Fruit fly (Drosophila melanogaster): Measurements from ENCODE around the gene CG11380.
A peak's percentile ranks its signal among the peaks of the same experiment; 100 is the strongest.

The CG11380 gene

DNA sequence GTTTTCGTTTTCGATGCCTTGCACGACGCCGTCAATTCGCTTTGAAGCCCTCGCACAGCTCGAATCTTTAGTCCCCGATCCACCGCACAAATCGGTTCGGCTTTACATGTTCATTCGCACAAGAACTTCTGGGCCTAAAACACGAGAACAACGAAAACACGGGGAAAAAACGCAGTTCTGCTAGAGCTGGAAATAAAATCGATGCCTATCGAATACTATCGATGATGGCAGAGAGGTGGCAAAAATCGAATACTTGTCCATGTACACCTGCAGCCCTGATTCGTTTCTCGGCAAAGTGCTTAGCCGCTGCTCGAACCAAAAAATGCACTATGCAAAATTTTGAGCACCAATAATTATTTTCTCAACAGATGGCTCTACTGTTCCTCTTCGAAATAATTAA is 45.4 kb downstream of the CG11380 start, which contains the start of gene CG3638 (continued):
- peak; percentile 17 for TF ChIP-seq bcd (GFP tag; optimal IDR thresholded peaks at IDR 0.05)
- TF ChIP-seq Usf (GFP tag; optimal IDR thresholded peaks at IDR 0.05) = no peak
- no peak for TF ChIP-seq lov (optimal IDR thresholded peaks at IDR 0.05)
- TF ChIP-seq lov (GFP tag; IDR thresholded peaks at IDR 0.05) = no peak
- no peak for TF ChIP-seq H15 (GFP tag; IDR thresholded peaks at IDR 0.05)
- TF ChIP-seq fd96Cb (tag; optimal IDR thresholded peaks at IDR 0.05) = no peak
- no peak for TF ChIP-seq pum (GFP tag; optimal IDR thresholded peaks at IDR 0.05)
- TF ChIP-seq Hr39 (optimal IDR thresholded peaks at IDR 0.05) = no peak
- no peak for TF ChIP-seq repo (GFP tag; optimal IDR thresholded peaks at IDR 0.05)
- TF ChIP-seq Bdp1 (GFP tag; optimal IDR thresholded peaks at IDR 0.05) = peak; percentile 34
- TF ChIP-seq dan (GFP tag; IDR thresholded peaks at IDR 0.05) = no peak
- TF ChIP-seq NC2β (GFP tag; optimal IDR thresholded peaks at IDR 0.05) = peak; percentile 4
- TF ChIP-seq D19A (tag; optimal IDR thresholded peaks at IDR 0.05) = peak; percentile 1
- no peak for TF ChIP-seq CG8944 (GFP tag; optimal IDR thresholded peaks at IDR 0.05)
- TF ChIP-seq dmrt99B (tag; optimal IDR thresholded peaks at IDR 0.05) = no peak
- peak; percentile 13; the same call in 1 of the 2 replicates for TF ChIP-seq nerfin-2 (GFP tag; IDR thresholded peaks at IDR 0.05; ENCODE audit: partially characterized antibody)
- TF ChIP-seq gem (tag; optimal IDR thresholded peaks at IDR 0.05) = no peak
- TF ChIP-seq CG9817 (tag; optimal IDR thresholded peaks at IDR 0.05) = peak; percentile 16
- TF ChIP-seq D (optimal IDR thresholded peaks at IDR 0.05) = no peak
- TF ChIP-seq D (GFP tag; optimal IDR thresholded peaks at IDR 0.05) = no peak
- no peak for TF ChIP-seq CG10431 (GFP tag; optimal IDR thresholded peaks at IDR 0.05)
- peak; percentile 49 for TF ChIP-seq pho (GFP tag; optimal IDR thresholded peaks at IDR 0.05)
- TF ChIP-seq CG14860 (GFP tag; IDR thresholded peaks at IDR 0.05; ENCODE audit: partially characterized antibody) = peak; percentile 51
- TF ChIP-seq CG17612 (GFP tag; IDR thresholded peaks at IDR 0.05) = no peak
- TF ChIP-seq Bteb2 (GFP tag; optimal IDR thresholded peaks at IDR 0.05) = no peak
- no peak for TF ChIP-seq gcm2 (GFP tag; optimal IDR thresholded peaks at IDR 0.05)
- TF ChIP-seq GATAe (GFP tag; conservative IDR thresholded peaks at IDR 0.05) = no peak
- TF ChIP-seq CG17186 (GFP tag; optimal IDR thresholded peaks at IDR 0.05) = peak; percentile 63
- peak; percentile 51 to 55 for TF ChIP-seq dpn (GFP tag; optimal IDR thresholded peaks at IDR 0.05)
- no peak for TF ChIP-seq CG4328 (GFP tag; optimal IDR thresholded peaks at IDR 0.05)
- peak in 1 of 2 experiments; percentile 39 for TF ChIP-seq insv (GFP tag; optimal IDR thresholded peaks at IDR 0.05)
- no peak for TF ChIP-seq CG4707 (GFP tag; optimal IDR thresholded peaks at IDR 0.05)
- TF ChIP-seq Opbp (GFP tag; IDR thresholded peaks at IDR 0.05; ENCODE audit: partially characterized antibody) = peak; percentile 84
- TF ChIP-seq E2f2 (GFP tag; IDR thresholded peaks at IDR 0.05) = peak; percentile 69
- TF ChIP-seq Sry-δ (GFP tag; optimal IDR thresholded peaks at IDR 0.05) = peak; percentile 97
- TF ChIP-seq vnd (GFP tag; IDR thresholded peaks at IDR 0.05; ENCODE audit: partially characterized antibody) = peak; percentile 42; the same call in 1 of the 3 replicates
- peak; percentile 27 for TF ChIP-seq grau (tag; optimal IDR thresholded peaks at IDR 0.05)
- no peak for TF ChIP-seq ab (GFP tag; optimal IDR thresholded peaks at IDR 0.05)
- no peak for TF ChIP-seq BtbVII (GFP tag; optimal IDR thresholded peaks at IDR 0.05)
- no peak for TF ChIP-seq CG10462 (GFP tag; optimal IDR thresholded peaks at IDR 0.05)
- no peak for TF ChIP-seq prd (optimal IDR thresholded peaks at IDR 0.05)
- peak; percentile 34; the same call in 1 of the 3 replicates for TF ChIP-seq prd (GFP tag; IDR thresholded peaks at IDR 0.05)
- peak; percentile 52 for TF ChIP-seq nerfin-1 (tag; optimal IDR thresholded peaks at IDR 0.05)
- TF ChIP-seq CG1603 (tag; optimal IDR thresholded peaks at IDR 0.05) = peak; percentile 88
- TF ChIP-seq stwl (tag; optimal IDR thresholded peaks at IDR 0.05) = peak; percentile 80
- no peak for TF ChIP-seq CG30431 (GFP tag; optimal IDR thresholded peaks at IDR 0.05)
- no peak for TF ChIP-seq yki (optimal IDR thresholded peaks at IDR 0.05)
- TF ChIP-seq Kr (GFP tag; optimal IDR thresholded peaks at IDR 0.05) = no peak
- no peak for TF ChIP-seq btn (GFP tag; optimal IDR thresholded peaks at IDR 0.05)
- peak; percentile 52 for TF ChIP-seq sd (tag; optimal IDR thresholded peaks at IDR 0.05)
- no peak for TF ChIP-seq Hr3 (GFP tag; optimal IDR thresholded peaks at IDR 0.05)
- no peak for TF ChIP-seq Lpt (GFP tag; optimal IDR thresholded peaks at IDR 0.05)
- no peak for TF ChIP-seq rib (GFP tag; IDR thresholded peaks at IDR 0.05)
